Fruit fly (Drosophila melanogaster) S2 (cell line): ENCODE measurements around the gene senju.

Source experiments
- CG8478 ChIP-seq: fragments of >200 bp; optimal IDR thresholded peaks from 2 replicates; lab custom pipeline; 2018
- CTCF ChIP-seq, 2 experiments: fragments of >200 bp; optimal IDR thresholded peaks; 2 replicates each; lab custom pipeline; 2018

DNA sequence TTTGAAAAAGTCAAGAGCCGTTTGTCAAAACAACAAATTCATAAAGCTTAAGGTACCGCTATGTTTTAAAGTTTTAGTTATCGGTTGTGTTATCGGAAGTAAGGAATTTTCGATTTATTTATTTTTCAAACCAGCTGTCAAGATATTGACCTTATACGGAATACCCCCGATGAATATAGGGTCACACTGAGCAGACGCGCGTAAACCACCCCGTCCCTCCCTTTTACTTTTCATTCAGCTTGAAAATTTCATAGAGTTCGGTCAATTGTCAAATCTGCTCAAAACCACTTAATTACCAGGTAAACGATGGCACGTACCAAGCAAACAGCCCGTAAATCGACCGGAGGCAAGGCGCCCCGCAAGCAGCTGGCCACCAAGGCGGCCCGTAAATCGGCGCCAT is 2.3 kb downstream of the senju start, which contains the start of the genes CG14036 and His3.3A:
- peak; percentile 5 to 21 for TF ChIP-seq CTCF (optimal IDR thresholded peaks at IDR 0.05; lab: Kevin White, UChicago)
- no peak for TF ChIP-seq CG8478 (lab: Kevin White, UChicago)
